Worm (Caenorhabditis elegans): ENCODE results near the gene fipr-9.

- TF ChIP-seq nhr-11 (tag; optimal IDR thresholded peaks at IDR 0.05) (no peak), unc-55 (GFP tag; optimal IDR thresholded peaks at IDR 0.05) (no peak), ref-2 (tag; optimal IDR thresholded peaks at IDR 0.05) (no peak)
These were observed 31.2 kb downstream of the fipr-9 start for ce11 chrV:10252682-10253081.

Data from whole organism, late embryonic.